Fruit fly (Drosophila melanogaster) whole organism, embryonic: ENCODE data around the gene cno.

Experiments used
- CG10979 ChIP-seq: fragments of 200-800 bp; sonication (Bioruptor generic); optimal IDR thresholded peaks from 2 replicates; lab custom pipeline; 2018; ENCODE audit warnings: missing biosample characterization, mild to moderate bottlenecking, missing genetic modification characterization, moderate library complexity
- CG11093 ChIP-seq: fragments of 200-800 bp; sonication (Bioruptor generic); IDR thresholded peaks from 3 replicates; pipeline ENCODE4 v1.3.6; 2022; ENCODE audit warnings: missing biosample characterization, missing genetic modification characterization
- CG12104 ChIP-seq: fragments of 200-800 bp; sonication (Bioruptor generic); optimal IDR thresholded peaks from 3 replicates; lab custom pipeline; 2016; ENCODE audit warnings: missing biosample characterization, missing genetic modification characterization
- CG13775 ChIP-seq: fragments of 200-800 bp; sonication (Bioruptor generic); optimal IDR thresholded peaks from 3 replicates; lab custom pipeline; 2017; ENCODE audit warnings: missing biosample characterization, mild to moderate bottlenecking, missing genetic modification characterization
- CG14050 ChIP-seq: fragments of 200-800 bp; sonication (Bioruptor generic); IDR thresholded peaks from 3 replicates; pipeline ENCODE4 v1.3.6; 2022; ENCODE audit warnings: missing biosample characterization, missing genetic modification characterization
- CG15011 ChIP-seq: fragments of 200-800 bp; sonication (Bioruptor generic); optimal IDR thresholded peaks from 3 replicates; lab custom pipeline; 2018; ENCODE audit warnings: missing biosample characterization, mild to moderate bottlenecking, missing genetic modification characterization
- CG1529 ChIP-seq: fragments of 200-800 bp; sonication (Bioruptor generic); optimal IDR thresholded peaks from 3 replicates; lab custom pipeline; 2018; ENCODE audit warnings: missing biosample characterization, missing genetic modification characterization
- CG17802 ChIP-seq: fragments of 200-800 bp; sonication (Bioruptor generic); optimal IDR thresholded peaks from 2 replicates; lab custom pipeline; 2018; ENCODE audit warnings: missing biosample characterization, mild to moderate bottlenecking, missing genetic modification characterization, moderate library complexity
- CG17912 ChIP-seq: fragments of 200-800 bp; sonication (Bioruptor generic); optimal IDR thresholded peaks from 2 replicates; lab custom pipeline; 2018; ENCODE audit warnings: missing biosample characterization, mild to moderate bottlenecking, missing genetic modification characterization
- CG5180 ChIP-seq: fragments of 200-800 bp; sonication (Bioruptor generic); optimal IDR thresholded peaks from 3 replicates; lab custom pipeline; 2017; ENCODE audit warnings: missing biosample characterization, missing genetic modification characterization, mild to moderate bottlenecking, moderate library complexity, missing genetic modification reagents
- CG6683 ChIP-seq: fragments of 200-800 bp; sonication (Bioruptor generic); optimal IDR thresholded peaks from 2 replicates; lab custom pipeline; 2017; ENCODE audit warnings: missing biosample characterization, mild to moderate bottlenecking, missing genetic modification characterization, missing genetic modification reagents
- CG7556 ChIP-seq: fragments of 200-800 bp; sonication (Bioruptor generic); optimal IDR thresholded peaks from 2 replicates; lab custom pipeline; 2017; ENCODE audit warnings: missing biosample characterization, mild to moderate bottlenecking, missing genetic modification characterization
- Chrac-16 ChIP-seq: fragments of 200-800 bp; sonication (Bioruptor generic); optimal IDR thresholded peaks from 3 replicates; lab custom pipeline; 2016; ENCODE audit warnings: missing biosample characterization, missing genetic modification characterization
- CrebB ChIP-seq: fragments of 200-800 bp; sonication (Bioruptor generic); optimal IDR thresholded peaks from 3 replicates; lab custom pipeline; 2018; ENCODE audit warnings: missing biosample characterization, mild to moderate bottlenecking, missing genetic modification characterization
- ERR ChIP-seq: fragments of 200-800 bp; sonication (Bioruptor generic); optimal IDR thresholded peaks from 2 replicates; lab custom pipeline; 2016; ENCODE audit warnings: missing biosample characterization, missing genetic modification characterization
- Elba2 ChIP-seq: fragments of 200-800 bp; sonication (Bioruptor generic); optimal IDR thresholded peaks from 3 replicates; lab custom pipeline; 2016; ENCODE audit warnings: missing biosample characterization, missing genetic modification characterization
- Gsc ChIP-seq: fragments of 200-800 bp; sonication (Bioruptor generic); IDR thresholded peaks from 2 replicates; pipeline ENCODE4 v1.3.6; 2022; ENCODE audit warnings: missing biosample characterization, missing genetic modification characterization
- HmgD ChIP-seq: fragments of 200-800 bp; sonication (Bioruptor generic); optimal IDR thresholded peaks from 3 replicates; lab custom pipeline; 2016; ENCODE audit warnings: missing biosample characterization, missing genetic modification characterization
- Hmr ChIP-seq: fragments of 200-800 bp; sonication (Bioruptor generic); optimal IDR thresholded peaks from 3 replicates; lab custom pipeline; 2017; ENCODE audit warnings: mild to moderate bottlenecking, missing biosample characterization, missing genetic modification reagents, missing genetic modification characterization
- Hr39 ChIP-seq: fragments of >200 bp; optimal IDR thresholded peaks from 2 replicates; lab custom pipeline; 2017
- Max ChIP-seq: fragments of 200-800 bp; sonication (Bioruptor generic); optimal IDR thresholded peaks from 2 replicates; lab custom pipeline; 2016; ENCODE audit warnings: missing biosample characterization, mild to moderate bottlenecking, missing genetic modification characterization
- Meics ChIP-seq: fragments of 200-800 bp; sonication (Bioruptor generic); optimal IDR thresholded peaks from 2 replicates; lab custom pipeline; 2017; ENCODE audit warnings: missing biosample characterization, mild to moderate bottlenecking, missing genetic modification characterization
- Mes4 ChIP-seq: fragments of 200-800 bp; sonication (Bioruptor generic); optimal IDR thresholded peaks from 2 replicates; lab custom pipeline; 2016; ENCODE audit warnings: missing biosample characterization, missing genetic modification characterization
- Myb ChIP-seq: fragments of 200-800 bp; sonication (Bioruptor generic); optimal IDR thresholded peaks from 2 replicates; lab custom pipeline; 2016; ENCODE audit warnings: missing biosample characterization, missing genetic modification characterization
- Oli ChIP-seq: fragments of 200-800 bp; sonication (Bioruptor generic); optimal IDR thresholded peaks from 2 replicates; lab custom pipeline; 2018; ENCODE audit warnings: missing biosample characterization, mild to moderate bottlenecking, missing genetic modification characterization, moderate library complexity
- Pdp1 ChIP-seq, 2 experiments: fragments of 200-800 bp; sonication (Bioruptor generic); optimal IDR thresholded peaks; 3 replicates each; lab custom pipeline; 2016; ENCODE audit warnings: missing biosample characterization in 2 of 2, missing genetic modification characterization in 2 of 2, mild to moderate bottlenecking in 1 of 2, moderate library complexity in 1 of 2
- abd-A ChIP-seq: fragments of 200-800 bp; sonication (Bioruptor generic); optimal IDR thresholded peaks from 3 replicates; lab custom pipeline; 2019; ENCODE audit warnings: missing biosample characterization, mild to moderate bottlenecking, missing genetic modification characterization, moderate library complexity
- ara ChIP-seq: fragments of 200-800 bp; sonication (Bioruptor generic); IDR thresholded peaks from 2 replicates; pipeline ENCODE4 v1.3.6; 2022; ENCODE audit warnings: missing biosample characterization, missing genetic modification characterization
- ato ChIP-seq: fragments of 200-800 bp; sonication (Bioruptor generic); IDR thresholded peaks from 2 replicates; pipeline ENCODE4 v1.3.6; 2022; ENCODE audit warnings: missing biosample characterization, missing genetic modification characterization; ENCODE audit not compliant: partially characterized antibody
- cad ChIP-seq: fragments of >200 bp; optimal IDR thresholded peaks from 2 replicates; lab custom pipeline; 2017; ENCODE audit warnings: missing biosample characterization, missing genetic modification characterization
- chn ChIP-seq: fragments of 200-800 bp; sonication (Bioruptor generic); optimal IDR thresholded peaks from 2 replicates; lab custom pipeline; 2016; ENCODE audit warnings: missing biosample characterization, missing genetic modification characterization
- cwo ChIP-seq: fragments of 200-800 bp; sonication (Bioruptor generic); optimal IDR thresholded peaks from 3 replicates; lab custom pipeline; 2017; ENCODE audit warnings: missing biosample characterization, missing genetic modification characterization, mild to moderate bottlenecking, moderate library complexity, missing genetic modification reagents
- dpn ChIP-seq, 2 experiments: fragments of 200-800 bp; sonication (Bioruptor generic); optimal IDR thresholded peaks; 3 replicates each; lab custom pipeline; 2016; ENCODE audit warnings: missing biosample characterization in 2 of 2, missing genetic modification characterization in 2 of 2
- emc ChIP-seq: fragments of 200-800 bp; sonication (Bioruptor generic); optimal IDR thresholded peaks from 2 replicates; lab custom pipeline; 2016; ENCODE audit warnings: missing biosample characterization, missing genetic modification characterization
- ems ChIP-seq: fragments of 200-800 bp; sonication (Bioruptor generic); optimal IDR thresholded peaks from 3 replicates; lab custom pipeline; 2016; ENCODE audit warnings: missing biosample characterization, missing genetic modification characterization
- ewg ChIP-seq: fragments of 200-800 bp; sonication (Bioruptor generic); optimal IDR thresholded peaks from 3 replicates; lab custom pipeline; 2017; ENCODE audit warnings: mild to moderate bottlenecking, missing biosample characterization, missing genetic modification reagents, missing genetic modification characterization
- ftz-f1 ChIP-seq: fragments of 200-800 bp; sonication (Bioruptor generic); optimal IDR thresholded peaks from 2 replicates; lab custom pipeline; 2016; ENCODE audit warnings: missing biosample characterization, missing genetic modification characterization
- gem ChIP-seq: fragments of 200-800 bp; sonication (Bioruptor generic); optimal IDR thresholded peaks from 2 replicates; lab custom pipeline; 2019; ENCODE audit warnings: missing biosample characterization, mild to moderate bottlenecking, missing genetic modification characterization, moderate library complexity
- jumu ChIP-seq: fragments of 200-800 bp; sonication (Bioruptor generic); optimal IDR thresholded peaks from 3 replicates; lab custom pipeline; 2016; ENCODE audit warnings: missing biosample characterization, missing genetic modification characterization
- kay ChIP-seq: fragments of 200-800 bp; sonication (Bioruptor generic); optimal IDR thresholded peaks from 2 replicates; lab custom pipeline; 2016; ENCODE audit warnings: missing biosample characterization, missing genetic modification characterization
- mam ChIP-seq: fragments of 200-800 bp; sonication (Bioruptor generic); optimal IDR thresholded peaks from 3 replicates; lab custom pipeline; 2016; ENCODE audit warnings: missing biosample characterization, missing genetic modification characterization
- nerfin-1 ChIP-seq: fragments of 200-800 bp; sonication (Bioruptor generic); optimal IDR thresholded peaks from 3 replicates; lab custom pipeline; 2019; ENCODE audit warnings: missing biosample characterization, mild to moderate bottlenecking, missing genetic modification characterization, moderate library complexity
- nom ChIP-seq: fragments of 200-800 bp; sonication (Bioruptor generic); optimal IDR thresholded peaks from 2 replicates; lab custom pipeline; 2017; ENCODE audit warnings: missing biosample characterization, missing genetic modification characterization, mild to moderate bottlenecking, moderate library complexity, missing genetic modification reagents
- pb ChIP-seq: fragments of 200-800 bp; sonication (Bioruptor generic); optimal IDR thresholded peaks from 3 replicates; lab custom pipeline; 2016; ENCODE audit warnings: missing biosample characterization, missing genetic modification characterization
- pho ChIP-seq: fragments of 200-800 bp; sonication (Bioruptor generic); optimal IDR thresholded peaks from 2 replicates; lab custom pipeline; 2016; ENCODE audit warnings: missing biosample characterization, missing genetic modification characterization
- pzg ChIP-seq: fragments of 200-800 bp; sonication (Bioruptor generic); optimal IDR thresholded peaks from 3 replicates; lab custom pipeline; 2018; ENCODE audit warnings: missing biosample characterization, mild to moderate bottlenecking, missing genetic modification characterization, moderate library complexity
- sc ChIP-seq, 3 experiments: fragments of >200 bp in 2 of 3; fragments of 200-800 bp in 1 of 3; sonication (Bioruptor generic) in 1 of 3; optimal IDR thresholded peaks; 2 replicates in 2 of 3; 3 replicates in 1 of 3; lab custom pipeline; 2017; ENCODE audit warnings: mild to moderate bottlenecking in 1 of 3, missing biosample characterization in 1 of 3, missing genetic modification characterization in 1 of 3, missing genetic modification reagents in 1 of 3
- sob ChIP-seq: fragments of 200-800 bp; sonication (Bioruptor generic); IDR thresholded peaks from 2 replicates; pipeline ENCODE4 v1.3.6; 2022; ENCODE audit warnings: missing biosample characterization, missing genetic modification characterization
- tap ChIP-seq: fragments of 200-800 bp; optimal IDR thresholded peaks from 3 replicates; lab custom pipeline; 2019; ENCODE audit warnings: missing biosample characterization, mild to moderate bottlenecking, missing genetic modification characterization, moderate library complexity
- twi ChIP-seq: fragments of 200-800 bp; optimal IDR thresholded peaks from 2 replicates; lab custom pipeline; 2019; ENCODE audit warnings: missing biosample characterization, mild to moderate bottlenecking, missing genetic modification characterization, moderate library complexity
- unc-4 ChIP-seq: fragments of 200-800 bp; sonication (Bioruptor generic); IDR thresholded peaks from 2 replicates; pipeline ENCODE4 v1.3.6; 2022; ENCODE audit warnings: missing biosample characterization, missing genetic modification characterization; ENCODE audit not compliant: partially characterized antibody

Gene cno

dm6 chr3R:5209481-5209880 is 7.8 kb downstream of the cno start (continued):
- no peak for TF ChIP-seq cwo (GFP tag; lab: Kevin White, UChicago)
- no peak for TF ChIP-seq abd-A (tag; lab: Kevin White, UChicago)
- peak; percentile 63 for TF ChIP-seq CG10979 (tag; lab: Kevin White, UChicago)
- no peak for TF ChIP-seq CG13775 (GFP tag; lab: Kevin White, UChicago)
- TF ChIP-seq nom (GFP tag; lab: Kevin White, UChicago), result peak; percentile 59
- peak; percentile 37 for TF ChIP-seq CG1529 (GFP tag; lab: Kevin White, UChicago)
- peak; percentile 28 for TF ChIP-seq ewg (GFP tag; lab: Kevin White, UChicago)
- TF ChIP-seq CG17802 (tag; lab: Kevin White, UChicago), result peak; percentile 9
- no peak for TF ChIP-seq unc-4
- TF ChIP-seq cad (GFP tag; lab: Kevin White, UChicago), result no peak
- no peak for TF ChIP-seq pzg (GFP tag; lab: Kevin White, UChicago)
- no peak for TF ChIP-seq Hr39 (lab: Kevin White, UChicago)
- no peak for TF ChIP-seq Elba2 (GFP tag; lab: Kevin White, UChicago)
- no peak for TF ChIP-seq Mes4
- TF ChIP-seq pho (GFP tag; lab: Kevin White, UChicago), result no peak
- TF ChIP-seq tap, result peak; percentile 40
- TF ChIP-seq Gsc, result no peak
- no peak for TF ChIP-seq Hmr (GFP tag; lab: Kevin White, UChicago)
- peak; percentile 6 for TF ChIP-seq Myb (GFP tag; lab: Kevin White, UChicago)
- TF ChIP-seq CG17912, result no peak
- TF ChIP-seq Pdp1 (GFP tag; optimal IDR thresholded peaks at IDR 0.05; lab: Kevin White, UChicago), result peak; percentile 17 to 21
- TF ChIP-seq sob (GFP tag; lab: Robert Waterston, UW), result no peak
- TF ChIP-seq ara (GFP tag; lab: Robert Waterston, UW), result peak; percentile 45; the same call in 1 of the 2 replicates
- TF ChIP-seq CG6683 (GFP tag; lab: Kevin White, UChicago), result no peak
- peak; percentile 29 for TF ChIP-seq jumu (GFP tag; lab: Kevin White, UChicago)
- TF ChIP-seq kay (GFP tag; lab: Kevin White, UChicago), result no peak
- no peak for TF ChIP-seq chn (GFP tag; lab: Kevin White, UChicago)
- no peak for TF ChIP-seq CG7556 (GFP tag; lab: Kevin White, UChicago)
- TF ChIP-seq CG12104, result no peak
- TF ChIP-seq Max (GFP tag; lab: Kevin White, UChicago), result no peak
- no peak for TF ChIP-seq emc (GFP tag; lab: Kevin White, UChicago)
- no peak for TF ChIP-seq ftz-f1 (GFP tag; lab: Kevin White, UChicago)
- no peak for TF ChIP-seq nerfin-1 (tag; lab: Kevin White, UChicago)
- no peak for TF ChIP-seq dpn (GFP tag; optimal IDR thresholded peaks at IDR 0.05; lab: Kevin White, UChicago)
- TF ChIP-seq Chrac-16, result peak; percentile 25
- no peak for TF ChIP-seq CG15011
- no peak for TF ChIP-seq mam
- TF ChIP-seq gem, result peak; percentile 59
- peak; percentile 58 for TF ChIP-seq Oli (tag; lab: Kevin White, UChicago)
- TF ChIP-seq CG14050 (GFP tag; lab: Robert Waterston, UW), result peak; percentile 33; the same call in 2 of the 3 replicates
- TF ChIP-seq ems, result no peak
- no peak for TF ChIP-seq ato (GFP tag; lab: Robert Waterston, UW)
- TF ChIP-seq sc (optimal IDR thresholded peaks at IDR 0.05; lab: Kevin White, UChicago), result no peak
- peak; percentile 38 for TF ChIP-seq sc (GFP tag; optimal IDR thresholded peaks at IDR 0.05; lab: Kevin White, UChicago)
- no peak for TF ChIP-seq CG5180 (GFP tag; lab: Kevin White, UChicago)
- TF ChIP-seq twi (tag; lab: Kevin White, UChicago), result no peak
- no peak for TF ChIP-seq CrebB (tag; lab: Kevin White, UChicago)
- 0 out of 3 replicates have a peak, but pooled peaks have one; percentile 11 for TF ChIP-seq CG11093
- TF ChIP-seq Meics (GFP tag; lab: Kevin White, UChicago), result no peak
- no peak for TF ChIP-seq HmgD
- TF ChIP-seq pb (GFP tag; lab: Kevin White, UChicago), result no peak
- TF ChIP-seq ERR (GFP tag; lab: Kevin White, UChicago), result no peak
